Fruit fly (Drosophila melanogaster) whole organism, embryonic: ENCODE measurements around the gene CG15347.

Experiments
- Awh ChIP-seq: fragments of 200-800 bp; sonication (Bioruptor generic); IDR thresholded peaks from 2 replicates; pipeline ENCODE4, ENCODE4 v1.3.6; 2022; ENCODE audit warnings: missing biosample characterization, missing genetic modification characterization
- CG11456 ChIP-seq: fragments of 200-800 bp; sonication (Bioruptor generic); IDR thresholded peaks from 3 replicates; pipeline ENCODE4 v1.3.6; 2022; ENCODE audit warnings: missing biosample characterization, missing genetic modification characterization
- CG12391 ChIP-seq: fragments of 200-800 bp; sonication (Bioruptor generic); optimal IDR thresholded peaks from 3 replicates; lab custom pipeline; 2018; ENCODE audit warnings: missing biosample characterization, mild to moderate bottlenecking, missing genetic modification characterization, moderate library complexity
- CG12942 ChIP-seq: fragments of 200-800 bp; sonication (Bioruptor generic); optimal IDR thresholded peaks from 3 replicates; lab custom pipeline; 2016; ENCODE audit warnings: missing biosample characterization, missing genetic modification characterization
- CG13296 ChIP-seq: fragments of 200-800 bp; sonication (Bioruptor generic); optimal IDR thresholded peaks from 3 replicates; lab custom pipeline; 2018; ENCODE audit warnings: missing biosample characterization, mild to moderate bottlenecking, missing genetic modification characterization
- CG14050 ChIP-seq: fragments of 200-800 bp; sonication (Bioruptor generic); IDR thresholded peaks from 3 replicates; pipeline ENCODE4 v1.3.6; 2022; ENCODE audit warnings: missing biosample characterization, missing genetic modification characterization
- CG14965 ChIP-seq: fragments of 200-800 bp; sonication (Bioruptor generic); optimal IDR thresholded peaks from 2 replicates; lab custom pipeline; 2016; ENCODE audit warnings: missing biosample characterization, missing genetic modification characterization, borderline replicate concordance
- CG15514 ChIP-seq: fragments of 200-800 bp; sonication (Bioruptor generic); optimal IDR thresholded peaks from 3 replicates; lab custom pipeline; 2017; ENCODE audit warnings: missing biosample characterization, missing genetic modification characterization, mild to moderate bottlenecking, moderate library complexity, missing genetic modification reagents
- CG15696 ChIP-seq: fragments of 200-800 bp; sonication (Bioruptor generic); optimal IDR thresholded peaks from 2 replicates; lab custom pipeline; 2019; ENCODE audit warnings: missing biosample characterization, mild to moderate bottlenecking, missing genetic modification characterization, moderate library complexity
- CG17612 ChIP-seq: fragments of 200-800 bp; sonication (Bioruptor generic); IDR thresholded peaks from 2 replicates; pipeline ENCODE4 v1.3.6; 2022; ENCODE audit warnings: missing biosample characterization, missing genetic modification characterization
- CG18764 ChIP-seq: fragments of 200-800 bp; sonication (Bioruptor generic); optimal IDR thresholded peaks from 3 replicates; lab custom pipeline; 2016; ENCODE audit warnings: missing biosample characterization, missing genetic modification characterization
- CG2116 ChIP-seq: fragments of 200-800 bp; sonication (Bioruptor generic); optimal IDR thresholded peaks from 3 replicates; lab custom pipeline; 2018; ENCODE audit warnings: missing biosample characterization, mild to moderate bottlenecking, missing genetic modification characterization
- CG32532 ChIP-seq: fragments of 200-800 bp; sonication (Bioruptor generic); IDR thresholded peaks from 2 replicates; pipeline ENCODE4 v1.3.6; 2022; ENCODE audit warnings: missing biosample characterization, missing genetic modification characterization
- CG3847 ChIP-seq: fragments of 200-800 bp; sonication (Bioruptor generic); IDR thresholded peaks from 2 replicates; pipeline ENCODE4 v1.3.6; 2022; ENCODE audit warnings: missing biosample characterization, missing genetic modification characterization
- CG5180 ChIP-seq: fragments of 200-800 bp; sonication (Bioruptor generic); optimal IDR thresholded peaks from 3 replicates; lab custom pipeline; 2017; ENCODE audit warnings: missing biosample characterization, missing genetic modification characterization, mild to moderate bottlenecking, moderate library complexity, missing genetic modification reagents
- CG6689 ChIP-seq: fragments of 200-800 bp; sonication (Bioruptor generic); IDR thresholded peaks from 2 replicates; pipeline ENCODE4 v1.3.6; 2022; ENCODE audit warnings: missing biosample characterization, missing genetic modification characterization
- CG6765 ChIP-seq: fragments of 200-800 bp; sonication (Bioruptor generic); optimal IDR thresholded peaks from 3 replicates; lab custom pipeline; 2017; ENCODE audit warnings: missing biosample characterization, mild to moderate bottlenecking, missing genetic modification characterization
- CG7987 ChIP-seq: fragments of 200-800 bp; sonication (Bioruptor generic); optimal IDR thresholded peaks from 2 replicates; lab custom pipeline; 2018; ENCODE audit warnings: missing biosample characterization, mild to moderate bottlenecking, missing genetic modification characterization, moderate library complexity
- CG8089 ChIP-seq: fragments of 200-800 bp; sonication (Bioruptor generic); optimal IDR thresholded peaks from 3 replicates; lab custom pipeline; 2016; ENCODE audit warnings: missing biosample characterization, missing genetic modification characterization
- CG8359 ChIP-seq: fragments of 200-800 bp; sonication (Bioruptor generic); optimal IDR thresholded peaks from 2 replicates; lab custom pipeline; 2017; ENCODE audit warnings: missing biosample characterization, mild to moderate bottlenecking, missing genetic modification characterization, borderline replicate concordance
- CG9437 ChIP-seq: fragments of 200-800 bp; sonication (Bioruptor generic); optimal IDR thresholded peaks from 2 replicates; lab custom pipeline; 2018; ENCODE audit warnings: missing biosample characterization, mild to moderate bottlenecking, missing genetic modification characterization
- CkIIα-i1 ChIP-seq: fragments of 200-800 bp; sonication (Bioruptor generic); IDR thresholded peaks from 2 replicates; pipeline ENCODE4 v1.3.6; 2022; ENCODE audit warnings: missing biosample characterization, missing genetic modification characterization
- Deaf1 ChIP-seq: fragments of 200-800 bp; optimal IDR thresholded peaks from 3 replicates; lab custom pipeline; 2019; ENCODE audit warnings: missing biosample characterization, mild to moderate bottlenecking, missing genetic modification characterization, moderate library complexity
- Dip2 ChIP-seq: fragments of 200-800 bp; sonication (Bioruptor generic); IDR thresholded peaks from 2 replicates; pipeline ENCODE4 v1.3.6; 2022; ENCODE audit warnings: missing biosample characterization, missing genetic modification characterization
- Dip3 ChIP-seq: fragments of 200-800 bp; sonication (Bioruptor generic); optimal IDR thresholded peaks from 3 replicates; lab custom pipeline; 2016; ENCODE audit warnings: missing biosample characterization, missing genetic modification characterization
- E2f2 ChIP-seq: fragments of 200-800 bp; sonication (Bioruptor generic); IDR thresholded peaks from 2 replicates; pipeline ENCODE4 v1.3.6; 2022; ENCODE audit warnings: missing biosample characterization, missing genetic modification characterization
- Gug ChIP-seq: fragments of 200-800 bp; sonication (Bioruptor generic); IDR thresholded peaks from 4 replicates; pipeline ENCODE4 v1.3.6; 2022; ENCODE audit warnings: missing biosample characterization, missing genetic modification characterization
- Hand ChIP-seq: fragments of 200-800 bp; sonication (Bioruptor generic); optimal IDR thresholded peaks from 2 replicates; lab custom pipeline; 2017; ENCODE audit warnings: mild to moderate bottlenecking, missing biosample characterization, missing genetic modification reagents, missing genetic modification characterization
- HmgD ChIP-seq: fragments of 200-800 bp; sonication (Bioruptor generic); optimal IDR thresholded peaks from 3 replicates; lab custom pipeline; 2016; ENCODE audit warnings: missing biosample characterization, missing genetic modification characterization
- Hr39 ChIP-seq: fragments of >200 bp; optimal IDR thresholded peaks from 2 replicates; lab custom pipeline; 2017
- Hr78 ChIP-seq, 2 experiments: fragments of 200-800 bp in 1 of 2; fragments of >200 bp in 1 of 2; sonication (Bioruptor generic) in 1 of 2; optimal IDR thresholded peaks; 2 replicates each; lab custom pipeline; 2017 to 2019; ENCODE audit warnings: missing biosample characterization in 2 of 2, missing genetic modification characterization in 2 of 2, mild to moderate bottlenecking in 1 of 2, moderate library complexity in 1 of 2
- Hsf ChIP-seq: fragments of 200-800 bp; sonication (Bioruptor generic); optimal IDR thresholded peaks from 3 replicates; lab custom pipeline; 2016; ENCODE audit warnings: missing biosample characterization, missing genetic modification characterization
- Meics ChIP-seq: fragments of 200-800 bp; sonication (Bioruptor generic); optimal IDR thresholded peaks from 2 replicates; lab custom pipeline; 2017; ENCODE audit warnings: missing biosample characterization, mild to moderate bottlenecking, missing genetic modification characterization
- NC2β ChIP-seq: fragments of 200-800 bp; sonication (Bioruptor generic); optimal IDR thresholded peaks from 2 replicates; lab custom pipeline; 2016; ENCODE audit warnings: missing biosample characterization, missing genetic modification characterization
- NfI ChIP-seq: fragments of 200-800 bp; sonication (Bioruptor generic); optimal IDR thresholded peaks from 3 replicates; lab custom pipeline; 2018; ENCODE audit warnings: missing biosample characterization, mild to moderate bottlenecking, missing genetic modification characterization, moderate library complexity
- bowl ChIP-seq: fragments of 200-800 bp; sonication (Bioruptor generic); IDR thresholded peaks from 2 replicates; pipeline ENCODE4 v1.3.6; 2022; ENCODE audit warnings: missing biosample characterization, missing genetic modification characterization
- cg ChIP-seq: fragments of 200-800 bp; sonication (Bioruptor generic); optimal IDR thresholded peaks from 3 replicates; lab custom pipeline; 2019; ENCODE audit warnings: missing biosample characterization, mild to moderate bottlenecking, missing genetic modification characterization, moderate library complexity
- dati ChIP-seq: fragments of 200-800 bp; sonication (Bioruptor generic); IDR thresholded peaks from 2 replicates; pipeline ENCODE4 v1.3.6; 2022; ENCODE audit warnings: missing biosample characterization, missing genetic modification characterization
- dmrt11E ChIP-seq: fragments of 200-800 bp; sonication (Bioruptor generic); optimal IDR thresholded peaks from 3 replicates; lab custom pipeline; 2018; ENCODE audit warnings: missing biosample characterization, mild to moderate bottlenecking, missing genetic modification characterization, moderate library complexity
- ftz-f1 ChIP-seq: fragments of 200-800 bp; sonication (Bioruptor generic); optimal IDR thresholded peaks from 2 replicates; lab custom pipeline; 2016; ENCODE audit warnings: missing biosample characterization, missing genetic modification characterization
- fu2 ChIP-seq: fragments of 200-800 bp; sonication (Bioruptor generic); optimal IDR thresholded peaks from 2 replicates; lab custom pipeline; 2016; ENCODE audit warnings: missing biosample characterization, missing genetic modification characterization
- grau ChIP-seq: fragments of 200-800 bp; optimal IDR thresholded peaks from 3 replicates; lab custom pipeline; 2019; ENCODE audit warnings: missing biosample characterization, mild to moderate bottlenecking, missing genetic modification characterization, moderate library complexity
- gsb ChIP-seq: fragments of 200-800 bp; sonication (Bioruptor generic); IDR thresholded peaks from 2 replicates; pipeline ENCODE4 v1.3.6; 2022; ENCODE audit warnings: missing biosample characterization, missing genetic modification characterization
- hbn ChIP-seq: fragments of 200-800 bp; sonication (Bioruptor generic); IDR thresholded peaks from 2 replicates; pipeline ENCODE4 v1.3.6; 2022; ENCODE audit warnings: missing biosample characterization, missing genetic modification characterization; ENCODE audit not compliant: partially characterized antibody
- her ChIP-seq: fragments of 200-800 bp; sonication (Bioruptor generic); optimal IDR thresholded peaks from 2 replicates; lab custom pipeline; 2016; ENCODE audit warnings: missing biosample characterization, missing genetic modification characterization
- lab ChIP-seq: fragments of 200-800 bp; sonication (Bioruptor generic); optimal IDR thresholded peaks from 3 replicates; lab custom pipeline; 2017; ENCODE audit warnings: missing biosample characterization, missing genetic modification characterization, mild to moderate bottlenecking, moderate library complexity, missing genetic modification reagents
- luna ChIP-seq: fragments of 200-800 bp; sonication (Bioruptor generic); optimal IDR thresholded peaks from 2 replicates; lab custom pipeline; 2016; ENCODE audit warnings: missing biosample characterization, missing genetic modification characterization
- otp ChIP-seq: fragments of 200-800 bp; sonication (Bioruptor generic); IDR thresholded peaks from 3 replicates; pipeline ENCODE4, ENCODE4 v1.3.6; 2022; ENCODE audit warnings: missing biosample characterization, missing genetic modification characterization
- sqz ChIP-seq: fragments of 200-800 bp; sonication (Bioruptor generic); optimal IDR thresholded peaks from 3 replicates; lab custom pipeline; 2018; ENCODE audit warnings: missing biosample characterization, mild to moderate bottlenecking, missing genetic modification characterization
- toy ChIP-seq: fragments of 200-800 bp; sonication (Bioruptor generic); IDR thresholded peaks from 2 replicates; pipeline ENCODE4 v1.3.6; 2022; ENCODE audit warnings: missing biosample characterization, missing genetic modification characterization

The CG15347 gene

dm6 chrX:8421449-8421795 lies 39.3 kb downstream of the CG15347 start:
- TF ChIP-seq CG5180 (no peak), her (GFP tag; lab: Kevin White, UChicago) (no peak), dati (GFP tag; lab: Robert Waterston, UW) (no peak), CG18764 (GFP tag; lab: Kevin White, UChicago) (no peak), cg (peak; percentile 10), Hr39 (peak; percentile 86), hbn (0 out of 2 replicates have a peak, but pooled peaks have one; percentile 5), Hr78 (GFP tag; optimal IDR thresholded peaks at IDR 0.05; lab: Kevin White, UChicago) (no peak), dmrt11E (no peak), sqz (GFP tag; lab: Kevin White, UChicago) (peak; percentile 7), Awh (GFP tag; lab: Robert Waterston, UW) (no peak), CG6689 (GFP tag; lab: Robert Waterston, UW) (no peak)
- TF ChIP-seq, all 482 proteins: peak for 4

dm6 chrX:8420772-8421448 lies 39.8 kb downstream of the CG15347 start:
- no peak for TF ChIP-seq CG6765 (GFP tag; lab: Kevin White, UChicago)
- TF ChIP-seq CG9437 (GFP tag; lab: Kevin White, UChicago): no peak
- no peak for TF ChIP-seq lab
- peak; percentile 36; the same call in 1 of the 2 replicates for TF ChIP-seq E2f2 (GFP tag; lab: Robert Waterston, UW)
- TF ChIP-seq CG2116 (GFP tag; lab: Kevin White, UChicago): no peak
- TF ChIP-seq otp (GFP tag; lab: Robert Waterston, UW): no peak; the same call in 2 of the 3 replicates
- no peak for TF ChIP-seq gsb
- no peak for TF ChIP-seq CG12391 (tag; lab: Kevin White, UChicago)
- no peak for TF ChIP-seq CG11456 (GFP tag; lab: Robert Waterston, UW)
- no peak for TF ChIP-seq NfI
- no peak for TF ChIP-seq CG3847
- TF ChIP-seq luna (GFP tag; lab: Kevin White, UChicago): no peak
- TF ChIP-seq grau (tag; lab: Kevin White, UChicago): no peak
- TF ChIP-seq CG15514 (GFP tag; lab: Kevin White, UChicago): no peak
- TF ChIP-seq CG15696 (tag; lab: Kevin White, UChicago): no peak
- TF ChIP-seq NC2β (GFP tag; lab: Kevin White, UChicago): no peak
- TF ChIP-seq CG8089 (GFP tag; lab: Kevin White, UChicago): no peak
- no peak for TF ChIP-seq CkIIα-i1
- TF ChIP-seq Gug: no peak
- no peak for TF ChIP-seq CG8359 (GFP tag; lab: Kevin White, UChicago)
- TF ChIP-seq CG32532 (GFP tag; lab: Robert Waterston, UW): peak; percentile 76
- no peak for TF ChIP-seq CG17612
- peak; percentile 29 for TF ChIP-seq CG13296 (GFP tag; lab: Kevin White, UChicago)
- TF ChIP-seq HmgD: no peak
- TF ChIP-seq fu2 (GFP tag; lab: Kevin White, UChicago): no peak
- no peak for TF ChIP-seq bowl (GFP tag; lab: Robert Waterston, UW)
- no peak for TF ChIP-seq Hand
- no peak for TF ChIP-seq ftz-f1 (GFP tag; lab: Kevin White, UChicago)
- peak; percentile 27; the same call in 1 of the 2 replicates for TF ChIP-seq CG6689 (GFP tag; lab: Robert Waterston, UW)
- TF ChIP-seq Hsf (GFP tag; lab: Kevin White, UChicago): no peak
- TF ChIP-seq Meics (GFP tag; lab: Kevin White, UChicago): no peak
- no peak for TF ChIP-seq Dip2 (GFP tag; lab: Robert Waterston, UW)
- TF ChIP-seq CG14965 (GFP tag; lab: Kevin White, UChicago): no peak
- TF ChIP-seq toy (GFP tag; lab: Robert Waterston, UW): no peak
- TF ChIP-seq CG12942 (GFP tag; lab: Kevin White, UChicago): no peak
- TF ChIP-seq Dip3: no peak
- TF ChIP-seq CG7987 (GFP tag; lab: Kevin White, UChicago): no peak
- TF ChIP-seq CG14050: no peak
- no peak for TF ChIP-seq Deaf1 (tag; lab: Kevin White, UChicago)
